Worm (Caenorhabditis elegans) whole organism, L3 larva: ENCODE measurements around the gene C51E3.9.

Experiments
- ZK546.5 ChIP-seq: sonication (generic microtip); optimal IDR thresholded peaks from 2 replicates; lab custom pipeline; 2017; ENCODE audit warnings: missing biosample characterization, missing genetic modification characterization
- aly-2 ChIP-seq: fragments of 150-350 bp; optimal IDR thresholded peaks from 2 replicates; lab custom pipeline; 2014; ENCODE audit warnings: missing biosample characterization, missing genetic modification characterization
- elt-2 ChIP-seq: sonication (generic microtip); optimal IDR thresholded peaks from 2 replicates; lab custom pipeline; 2016; ENCODE audit warnings: missing genetic modification reagents, mild to moderate bottlenecking, missing genetic modification characterization, missing compliant biosample characterization
- fos-1 ChIP-seq: fragments of 150-350 bp; optimal IDR thresholded peaks from 2 replicates; lab custom pipeline; 2014; ENCODE audit warnings: missing biosample characterization, missing genetic modification characterization
- unc-39 ChIP-seq: sonication (generic microtip); optimal IDR thresholded peaks from 4 replicates; lab custom pipeline; 2017; ENCODE audit warnings: missing biosample characterization, missing genetic modification characterization
- zag-1 ChIP-seq: fragments of 150-350 bp; optimal IDR thresholded peaks from 2 replicates; lab custom pipeline; 2014; ENCODE audit warnings: missing biosample characterization, missing genetic modification characterization
- ztf-11 ChIP-seq: fragments of 150-350 bp; optimal IDR thresholded peaks from 2 replicates; lab custom pipeline; 2014; ENCODE audit warnings: missing biosample characterization, missing genetic modification characterization

DNA sequence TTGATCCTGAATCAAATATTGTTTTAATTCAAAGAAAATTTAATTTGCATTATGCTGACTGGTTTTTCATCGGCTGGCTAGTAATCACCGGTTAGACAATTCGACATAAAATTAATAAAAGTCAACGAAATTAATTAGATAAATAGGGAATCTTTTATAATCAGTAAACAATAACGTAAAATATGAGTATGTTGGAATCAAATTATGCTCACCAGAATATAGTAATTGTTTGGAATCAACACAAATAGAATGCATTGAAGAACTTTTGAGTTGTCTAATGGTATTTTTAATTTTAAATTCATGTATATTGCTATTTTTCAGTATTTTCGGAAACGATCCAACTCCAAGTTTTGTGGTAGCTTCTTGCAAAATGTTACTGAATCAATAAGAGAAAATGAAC lies 40.3 kb upstream of the C51E3.9 start, which contains the start of gene C08B6.2:
- TF ChIP-seq ZK546.5 (tag; lab: Kevin White, UChicago) (no peak), elt-2 (tag; lab: Kevin White, UChicago) (no peak), fos-1 (tag; lab: Kevin White, UChicago) (no peak), unc-39 (no peak), zag-1 (no peak), ztf-11 (tag; lab: Kevin White, UChicago) (no peak), aly-2 (tag; lab: Kevin White, UChicago) (no peak)
